Worm (Caenorhabditis elegans) whole organism, L2 larva: ENCODE measurements around the gene set-16.

Experiments
- C34F6.9 ChIP-seq: fragments of 150-350 bp; optimal IDR thresholded peaks from 2 replicates; lab custom pipeline; 2014; ENCODE audit warnings: missing biosample characterization, missing genetic modification characterization
- R02D3.7 ChIP-seq: fragments of 150-350 bp; optimal IDR thresholded peaks from 2 replicates; lab custom pipeline; 2014; ENCODE audit warnings: missing biosample characterization, missing genetic modification characterization
- ama-1 ChIP-seq: fragments of 150-350 bp; optimal IDR thresholded peaks from 2 replicates; lab custom pipeline; 2018; ENCODE audit warnings: inconsistent platforms
- dmd-4 ChIP-seq: sonication (generic microtip); optimal IDR thresholded peaks from 2 replicates; lab custom pipeline; 2017; ENCODE audit warnings: missing biosample characterization, missing genetic modification characterization
- lsy-2 ChIP-seq, 2 experiments: fragments of 150-350 bp in 1 of 2; sonication (generic microtip) in 1 of 2; optimal IDR thresholded peaks; 2 replicates each; lab custom pipeline; 2014 to 2017; ENCODE audit warnings: missing biosample characterization in 2 of 2, missing genetic modification characterization in 2 of 2
- nhr-25 ChIP-seq: fragments of 150-350 bp; sonication (generic microtip); optimal IDR thresholded peaks from 3 replicates; lab custom pipeline; 2014; ENCODE audit warnings: missing biosample characterization, missing genetic modification characterization
- nhr-6 ChIP-seq: fragments of 150-350 bp; optimal IDR thresholded peaks from 2 replicates; lab custom pipeline; 2014; ENCODE audit warnings: missing biosample characterization, missing genetic modification characterization
- nhr-77 ChIP-seq: fragments of 150-350 bp; optimal IDR thresholded peaks from 2 replicates; lab custom pipeline; 2014; ENCODE audit warnings: missing biosample characterization, missing genetic modification characterization
- skn-1 ChIP-seq: sonication (generic microtip); optimal IDR thresholded peaks from 2 replicates; lab custom pipeline; 2017; ENCODE audit warnings: missing biosample characterization, missing genetic modification characterization
- snpc-4 ChIP-seq: fragments of 150-350 bp; optimal IDR thresholded peaks from 2 replicates; lab custom pipeline; 2014; ENCODE audit warnings: missing biosample characterization, missing genetic modification characterization
- unc-62 ChIP-seq: fragments of 150-350 bp; optimal IDR thresholded peaks from 2 replicates; lab custom pipeline; 2014; ENCODE audit warnings: missing biosample characterization, missing genetic modification reagents, missing genetic modification characterization
- ztf-4 ChIP-seq: fragments of 150-350 bp; optimal IDR thresholded peaks from 2 replicates; lab custom pipeline; 2014; ENCODE audit warnings: missing biosample characterization, missing genetic modification characterization

DNA sequence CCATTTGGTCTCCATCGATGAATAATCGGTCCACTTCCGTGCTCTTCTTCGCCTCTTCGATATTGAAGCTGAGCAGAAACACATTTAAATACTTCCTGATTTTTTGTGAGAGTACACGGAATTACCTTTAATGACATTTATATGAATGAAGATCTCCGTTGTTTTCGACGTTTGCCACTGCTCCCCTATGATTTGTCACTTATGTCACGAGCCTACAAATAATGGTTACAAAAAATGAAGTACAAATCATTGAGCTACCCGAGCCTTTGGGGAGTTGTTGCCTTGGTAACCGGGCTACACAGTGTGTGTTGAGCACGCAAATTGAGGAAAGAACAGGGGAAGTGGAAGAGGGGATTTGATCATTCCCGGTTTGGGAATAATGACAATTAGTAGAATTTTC is 42.6 kb downstream of the set-16 start, which contains the start of gene dyf-2:
- TF ChIP-seq ztf-4 (no peak), snpc-4 (tag; lab: Kevin White, UChicago) (no peak), lsy-2 (tag; optimal IDR thresholded peaks at IDR 0.05; lab: Kevin White, UChicago) (no peak), nhr-77 (tag; lab: Kevin White, UChicago) (no peak), nhr-25 (tag; lab: Kevin White, UChicago) (no peak), nhr-6 (no peak), skn-1 (tag; lab: Kevin White, UChicago) (no peak), ama-1 (lab: Kevin White, UChicago) (no peak), unc-62 (GFP tag; lab: Kevin White, UChicago) (no peak), C34F6.9 (no peak), dmd-4 (tag; lab: Kevin White, UChicago) (no peak), R02D3.7 (tag; lab: Kevin White, UChicago) (no peak)
